Fruit fly (Drosophila melanogaster): Measurements from ENCODE around the gene CG12817.

Gene CG12817

dm6 chr3R:10251218-10251617 is 26.7 kb upstream of the CG12817 start, which contains the start of gene CG3999:
Gene CG3999 (plus strand): TSS chr3R:10251518.
- TF ChIP-seq Vsx2 (GFP tag; optimal IDR thresholded peaks at IDR 0.05; ENCODE audit: partially characterized antibody) (no peak), lola (GFP tag; optimal IDR thresholded peaks at IDR 0.05) (no peak), sage (GFP tag; optimal IDR thresholded peaks at IDR 0.05) (no peak), CrebA (GFP tag; optimal IDR thresholded peaks at IDR 0.05; ENCODE audit: borderline replicate concordance) (no peak), GATAd (GFP tag; optimal IDR thresholded peaks at IDR 0.05) (no peak), Abd-B (GFP tag; optimal IDR thresholded peaks at IDR 0.05) (no peak), fru (GFP tag; optimal IDR thresholded peaks at IDR 0.05) (no peak), usp (GFP tag; optimal IDR thresholded peaks at IDR 0.05) (no peak), psq (GFP tag; optimal IDR thresholded peaks at IDR 0.05) (no peak), sv (GFP tag; optimal IDR thresholded peaks at IDR 0.05) (no peak), Sp1 (GFP tag; optimal IDR thresholded peaks at IDR 0.05) (no peak)

DNA sequence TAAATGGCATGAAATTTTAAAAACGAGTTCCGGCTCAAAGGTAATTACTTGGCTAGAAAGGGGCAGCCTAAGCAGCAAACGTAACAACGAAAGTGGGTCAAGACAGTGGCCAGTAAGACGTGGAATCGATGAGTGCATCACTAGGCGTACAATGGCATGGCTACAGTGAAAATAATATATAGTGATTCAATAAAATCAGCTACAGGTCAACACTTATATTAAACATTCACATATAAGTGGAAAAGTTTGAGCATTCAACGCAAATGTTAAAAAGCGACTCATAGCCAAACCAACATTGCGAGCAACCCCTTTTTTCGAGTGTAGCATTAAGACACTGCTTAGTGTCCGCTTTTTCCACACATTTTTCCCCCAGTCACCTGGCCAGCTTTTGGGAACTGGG is 3.5 kb upstream of the CG12817 start:
- TF ChIP-seq brk (GFP tag; optimal IDR thresholded peaks at IDR 0.05) (no peak), psq (GFP tag; optimal IDR thresholded peaks at IDR 0.05) (no peak), sage (GFP tag; optimal IDR thresholded peaks at IDR 0.05) (no peak), fru (GFP tag; optimal IDR thresholded peaks at IDR 0.05) (no peak), sv (GFP tag; optimal IDR thresholded peaks at IDR 0.05) (no peak), CrebA (GFP tag; optimal IDR thresholded peaks at IDR 0.05; ENCODE audit: borderline replicate concordance) (no peak), HLH106 (tag; optimal IDR thresholded peaks at IDR 0.05) (no peak), pan (optimal IDR thresholded peaks at IDR 0.05) (no peak), foxo (GFP tag; optimal IDR thresholded peaks at IDR 0.05) (no peak), ey (GFP tag; optimal IDR thresholded peaks at IDR 0.05) (no peak), Dif (GFP tag; optimal IDR thresholded peaks at IDR 0.05; ENCODE audit: partially characterized antibody) (no peak), Hr78 (GFP tag; optimal IDR thresholded peaks at IDR 0.05) (no peak), Mio (GFP tag; optimal IDR thresholded peaks at IDR 0.05) (no peak), dmrt93B (GFP tag; optimal IDR thresholded peaks at IDR 0.05) (no peak), Vsx2 (GFP tag; optimal IDR thresholded peaks at IDR 0.05; ENCODE audit: partially characterized antibody) (no peak), dl (GFP tag; optimal IDR thresholded peaks at IDR 0.05; ENCODE audit: insufficient read depth in 1 of 2, partially characterized antibody in 2 of 2) (no peak), Abd-B (GFP tag; optimal IDR thresholded peaks at IDR 0.05) (no peak), rgr (GFP tag; optimal IDR thresholded peaks at IDR 0.05) (no peak)

- TF ChIP-seq dl (GFP tag; optimal IDR thresholded peaks at IDR 0.05; ENCODE audit: insufficient read depth in 1 of 2, partially characterized antibody in 2 of 2): no peak
- TF ChIP-seq Hr83 (GFP tag; optimal IDR thresholded peaks at IDR 0.05; ENCODE audit: poor library complexity, severe bottlenecking): no peak
- TF ChIP-seq h (GFP tag; optimal IDR thresholded peaks at IDR 0.05): no peak
- TF ChIP-seq Dfd (GFP tag; optimal IDR thresholded peaks at IDR 0.05): no peak
- no peak for TF ChIP-seq brk (GFP tag; optimal IDR thresholded peaks at IDR 0.05)
- TF ChIP-seq Mio (GFP tag; optimal IDR thresholded peaks at IDR 0.05): no peak
- no peak for TF ChIP-seq CG32264 (GFP tag; optimal IDR thresholded peaks at IDR 0.05)
- TF ChIP-seq lola (GFP tag; optimal IDR thresholded peaks at IDR 0.05): no peak
- TF ChIP-seq Vsx2 (GFP tag; optimal IDR thresholded peaks at IDR 0.05; ENCODE audit: partially characterized antibody): no peak
- TF ChIP-seq Rel (GFP tag; optimal IDR thresholded peaks at IDR 0.05): no peak
- no peak for TF ChIP-seq Rel (tag; optimal IDR thresholded peaks at IDR 0.05)
- no peak for TF ChIP-seq dmrt93B (GFP tag; optimal IDR thresholded peaks at IDR 0.05)
- no peak for TF ChIP-seq Dif (GFP tag; optimal IDR thresholded peaks at IDR 0.05; ENCODE audit: partially characterized antibody)
- TF ChIP-seq jim (GFP tag; optimal IDR thresholded peaks at IDR 0.05): no peak
- no peak for TF ChIP-seq ey (GFP tag; optimal IDR thresholded peaks at IDR 0.05)
- no peak for TF ChIP-seq psq (GFP tag; optimal IDR thresholded peaks at IDR 0.05)
- no peak for TF ChIP-seq usp (GFP tag; optimal IDR thresholded peaks at IDR 0.05)
- TF ChIP-seq dsf (GFP tag; optimal IDR thresholded peaks at IDR 0.05; ENCODE audit: borderline replicate concordance): no peak
- TF ChIP-seq HLH106 (tag; optimal IDR thresholded peaks at IDR 0.05): no peak
- no peak for TF ChIP-seq br (GFP tag; optimal IDR thresholded peaks at IDR 0.05)
- TF ChIP-seq sv (GFP tag; optimal IDR thresholded peaks at IDR 0.05): no peak
Measured at dm6 chr3R:10226132-10227023, 1.9 kb upstream of the CG12817 start.

DNA sequence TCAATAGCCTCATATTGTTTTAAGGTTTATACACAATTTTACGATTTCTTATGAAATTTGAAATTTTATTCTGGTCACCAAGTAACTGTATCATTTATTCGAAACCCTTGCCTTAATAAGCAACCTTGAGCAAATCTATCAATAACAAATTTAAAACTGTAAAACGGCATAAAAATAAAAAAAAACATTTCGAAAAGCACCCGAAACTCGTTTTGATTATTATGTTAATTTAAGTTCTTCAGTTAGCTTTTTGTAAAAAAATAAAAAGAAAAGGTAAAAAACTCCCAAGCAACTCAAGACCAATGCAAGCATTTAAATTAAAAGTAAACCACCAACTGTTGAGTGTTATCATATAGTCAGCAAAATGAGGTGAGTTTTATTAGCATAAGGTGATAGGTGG is 865 bp upstream of the CG12817 start, which contains the start of gene CG42795:
Gene CG42795, plus strand, starts transcription at position 301 of the 400 bp plus-strand sequence.
- no peak for TF ChIP-seq Dif (GFP tag; optimal IDR thresholded peaks at IDR 0.05; ENCODE audit: partially characterized antibody)
- no peak for TF ChIP-seq Abd-B (GFP tag; optimal IDR thresholded peaks at IDR 0.05)
- no peak for TF ChIP-seq psq (GFP tag; optimal IDR thresholded peaks at IDR 0.05)
- TF ChIP-seq lola (GFP tag; optimal IDR thresholded peaks at IDR 0.05): no peak
- no peak for TF ChIP-seq dmrt93B (GFP tag; optimal IDR thresholded peaks at IDR 0.05)
- TF ChIP-seq HLH106 (tag; optimal IDR thresholded peaks at IDR 0.05): no peak
- no peak for TF ChIP-seq Rel (GFP tag; optimal IDR thresholded peaks at IDR 0.05)
- TF ChIP-seq Rel (tag; optimal IDR thresholded peaks at IDR 0.05): no peak
- TF ChIP-seq OdsH (GFP tag; optimal IDR thresholded peaks at IDR 0.05): no peak
- TF ChIP-seq Vsx2 (GFP tag; optimal IDR thresholded peaks at IDR 0.05; ENCODE audit: partially characterized antibody): no peak
- TF ChIP-seq Hnf4 (GFP tag; optimal IDR thresholded peaks at IDR 0.05): no peak
- TF ChIP-seq usp (GFP tag; optimal IDR thresholded peaks at IDR 0.05): no peak
- no peak for TF ChIP-seq CrebA (GFP tag; optimal IDR thresholded peaks at IDR 0.05; ENCODE audit: borderline replicate concordance)
